Worm (Caenorhabditis elegans) whole organism, L3 larva: ENCODE data around the gene F37C4.6.

Experiments used
- R02D3.7 ChIP-seq: fragments of 150-350 bp; optimal IDR thresholded peaks from 2 replicates; lab custom pipeline; 2014; ENCODE audit warnings: missing biosample characterization, missing genetic modification characterization
- ama-1 ChIP-seq: fragments of 150-350 bp; optimal IDR thresholded peaks from 2 replicates; lab custom pipeline; 2018
- ceh-28 ChIP-seq: fragments of 150-350 bp; optimal IDR thresholded peaks from 2 replicates; lab custom pipeline; 2014; ENCODE audit warnings: missing biosample characterization, missing genetic modification reagents, missing genetic modification characterization
- ceh-82 ChIP-seq: fragments of 150-350 bp; optimal IDR thresholded peaks from 2 replicates; lab custom pipeline; 2014; ENCODE audit warnings: missing biosample characterization, missing genetic modification characterization
- daf-12 ChIP-seq: fragments of 150-350 bp; optimal IDR thresholded peaks from 2 replicates; lab custom pipeline; 2014; ENCODE audit warnings: missing biosample characterization, missing genetic modification reagents, missing genetic modification characterization
- egl-27 ChIP-seq: sonication (generic microtip); optimal IDR thresholded peaks from 4 replicates; lab custom pipeline; 2017; ENCODE audit warnings: missing biosample characterization, missing genetic modification reagents, missing genetic modification characterization
- egl-5 ChIP-seq: fragments of 150-350 bp; optimal IDR thresholded peaks from 2 replicates; lab custom pipeline; 2017; ENCODE audit warnings: missing biosample characterization, missing genetic modification reagents, missing genetic modification characterization, inconsistent platforms
- elt-2 ChIP-seq: sonication (generic microtip); optimal IDR thresholded peaks from 2 replicates; lab custom pipeline; 2016; ENCODE audit warnings: missing genetic modification reagents, mild to moderate bottlenecking, missing genetic modification characterization, missing compliant biosample characterization
- elt-3 ChIP-seq, 3 experiments: fragments of 150-350 bp in 1 of 3; sonication (generic microtip) in 2 of 3; optimal IDR thresholded peaks; 2 replicates in 2 of 3; 4 replicates in 1 of 3; lab custom pipeline; 2014 to 2017; ENCODE audit warnings: missing biosample characterization in 3 of 3, missing genetic modification characterization in 3 of 3
- eor-1 ChIP-seq, 2 experiments: fragments of 150-350 bp; optimal IDR thresholded peaks; 2 replicates each; lab custom pipeline; 2014 to 2018; ENCODE audit warnings: missing biosample characterization in 2 of 2, missing genetic modification characterization in 2 of 2
- fkh-10 ChIP-seq: sonication (generic microtip); optimal IDR thresholded peaks from 2 replicates; lab custom pipeline; 2017; ENCODE audit warnings: missing biosample characterization, missing genetic modification reagents, missing genetic modification characterization
- fkh-2 ChIP-seq: fragments of 150-350 bp; optimal IDR thresholded peaks from 2 replicates; lab custom pipeline; 2014; ENCODE audit warnings: missing biosample characterization, missing genetic modification reagents, missing genetic modification characterization
- fos-1 ChIP-seq: fragments of 150-350 bp; optimal IDR thresholded peaks from 2 replicates; lab custom pipeline; 2014; ENCODE audit warnings: missing biosample characterization, missing genetic modification characterization
- hmg-11 ChIP-seq: sonication (generic microtip); optimal IDR thresholded peaks from 2 replicates; lab custom pipeline; 2016; ENCODE audit warnings: missing genetic modification characterization, missing compliant biosample characterization
- jun-1 ChIP-seq: fragments of 150-350 bp; optimal IDR thresholded peaks from 2 replicates; lab custom pipeline; 2014; ENCODE audit warnings: missing biosample characterization, missing genetic modification reagents, missing genetic modification characterization
- lin-15B ChIP-seq: fragments of 150-350 bp; optimal IDR thresholded peaks from 2 replicates; lab custom pipeline; 2014; ENCODE audit warnings: missing biosample characterization, missing genetic modification characterization
- lin-39 ChIP-seq: fragments of 150-350 bp; optimal IDR thresholded peaks from 2 replicates; lab custom pipeline; 2018; ENCODE audit warnings: missing biosample characterization, missing genetic modification reagents, missing genetic modification characterization
- mdl-1 ChIP-seq: fragments of 150-350 bp; optimal IDR thresholded peaks from 2 replicates; lab custom pipeline; 2014; ENCODE audit warnings: missing biosample characterization, missing genetic modification characterization
- mml-1 ChIP-seq: fragments of 150-350 bp; sonication (generic microtip); optimal IDR thresholded peaks from 3 replicates; lab custom pipeline; 2014; ENCODE audit warnings: missing biosample characterization, missing genetic modification characterization
- nfya-1 ChIP-seq: sonication (generic microtip); optimal IDR thresholded peaks from 2 replicates; lab custom pipeline; 2017; ENCODE audit warnings: missing genetic modification characterization, mild to moderate bottlenecking, missing compliant biosample characterization, antibody characterized with exemption, moderate library complexity; ENCODE audit not compliant: insufficient read depth
- nhr-23 ChIP-seq: fragments of 150-350 bp; optimal IDR thresholded peaks from 2 replicates; lab custom pipeline; 2014; ENCODE audit warnings: missing biosample characterization, missing genetic modification reagents, missing genetic modification characterization
- nhr-237 ChIP-seq: fragments of 150-350 bp; optimal IDR thresholded peaks from 2 replicates; lab custom pipeline; 2014; ENCODE audit warnings: missing biosample characterization, missing genetic modification characterization
- nhr-25 ChIP-seq: sonication (generic microtip); optimal IDR thresholded peaks from 2 replicates; lab custom pipeline; 2017; ENCODE audit warnings: missing biosample characterization, missing genetic modification characterization
- nhr-28 ChIP-seq: fragments of 150-350 bp; optimal IDR thresholded peaks from 2 replicates; lab custom pipeline; 2014; ENCODE audit warnings: missing biosample characterization, missing genetic modification characterization
- nhr-43 ChIP-seq: sonication (generic microtip); optimal IDR thresholded peaks from 2 replicates; lab custom pipeline; 2016; ENCODE audit warnings: mild to moderate bottlenecking, missing genetic modification characterization, missing compliant biosample characterization; ENCODE audit not compliant: poor library complexity, severe bottlenecking
- nhr-67 ChIP-seq: fragments of 150-350 bp; optimal IDR thresholded peaks from 2 replicates; lab custom pipeline; 2014; ENCODE audit warnings: missing biosample characterization, missing genetic modification characterization
- pha-4 ChIP-seq: fragments of 150-350 bp; optimal IDR thresholded peaks from 2 replicates; lab custom pipeline; 2014; ENCODE audit warnings: missing biosample characterization, missing genetic modification reagents, missing genetic modification characterization
- pqm-1 ChIP-seq: fragments of 150-350 bp; optimal IDR thresholded peaks from 2 replicates; lab custom pipeline; 2017; ENCODE audit warnings: missing biosample characterization, missing genetic modification characterization, inconsistent platforms
- sea-2 ChIP-seq: fragments of 150-350 bp; sonication (generic microtip); optimal IDR thresholded peaks from 4 replicates; lab custom pipeline; 2014; ENCODE audit warnings: missing biosample characterization, missing genetic modification reagents, missing genetic modification characterization
- skn-1 ChIP-seq: fragments of 150-350 bp; optimal IDR thresholded peaks from 2 replicates; lab custom pipeline; 2014; ENCODE audit warnings: missing biosample characterization, missing genetic modification characterization
- snpc-4 ChIP-seq: fragments of 150-350 bp; optimal IDR thresholded peaks from 2 replicates; lab custom pipeline; 2014; ENCODE audit warnings: missing biosample characterization, missing genetic modification characterization
- tbx-2 ChIP-seq: sonication (generic microtip); optimal IDR thresholded peaks from 2 replicates; lab custom pipeline; 2016; ENCODE audit warnings: mild to moderate bottlenecking, missing genetic modification characterization, missing compliant biosample characterization
- unc-39 ChIP-seq: sonication (generic microtip); optimal IDR thresholded peaks from 4 replicates; lab custom pipeline; 2017; ENCODE audit warnings: missing biosample characterization, missing genetic modification characterization
- zag-1 ChIP-seq: fragments of 150-350 bp; optimal IDR thresholded peaks from 2 replicates; lab custom pipeline; 2014; ENCODE audit warnings: missing biosample characterization, missing genetic modification characterization
- ztf-11 ChIP-seq: fragments of 150-350 bp; optimal IDR thresholded peaks from 2 replicates; lab custom pipeline; 2014; ENCODE audit warnings: missing biosample characterization, missing genetic modification characterization

Gene F37C4.6

DNA sequence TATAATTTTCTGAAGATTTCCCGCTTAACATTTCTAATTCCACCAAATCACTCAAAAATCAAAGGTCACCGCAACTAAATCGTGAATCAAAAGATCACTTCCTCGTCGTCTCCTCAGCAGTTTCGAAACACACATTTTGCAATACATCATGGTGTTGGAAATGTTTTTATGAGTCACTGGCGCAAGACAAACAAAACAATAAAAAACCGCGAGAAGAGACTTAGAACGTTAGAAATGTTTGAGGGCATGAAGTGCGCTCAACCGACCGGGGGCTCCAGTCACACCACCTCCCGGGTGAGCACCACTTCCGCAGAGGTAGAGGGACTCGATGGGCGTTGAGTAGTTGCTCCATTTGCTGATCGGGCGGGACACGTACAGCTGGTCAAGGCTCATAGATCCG is 2.9 kb downstream of the F37C4.6 start:
- peak; percentile 22 for TF ChIP-seq snpc-4 (tag; lab: Kevin White, UChicago)
- no peak for TF ChIP-seq R02D3.7 (tag; lab: Kevin White, UChicago)
- peak; percentile 31 for TF ChIP-seq pqm-1
- peak; percentile 66 for TF ChIP-seq fos-1 (tag; lab: Kevin White, UChicago)
- no peak for TF ChIP-seq tbx-2 (tag; lab: Kevin White, UChicago)
- TF ChIP-seq lin-39 = peak; percentile 66
- TF ChIP-seq egl-5 (tag; lab: Kevin White, UChicago) = peak; percentile 100
- no peak for TF ChIP-seq nhr-43 (tag; lab: Kevin White, UChicago)
- peak; percentile 12 for TF ChIP-seq nfya-1
- TF ChIP-seq ztf-11 = no peak
- TF ChIP-seq lin-15B (tag; lab: Kevin White, UChicago) = peak; percentile 30
- TF ChIP-seq daf-12 (tag; lab: Kevin White, UChicago) = no peak
- peak; percentile 31 for TF ChIP-seq nhr-23 (tag; lab: Kevin White, UChicago)
- peak; percentile 85 for TF ChIP-seq jun-1 (tag; lab: Kevin White, UChicago)
- peak; percentile 80 for TF ChIP-seq pha-4
- peak; percentile 19 for TF ChIP-seq elt-2 (tag; lab: Kevin White, UChicago)
- peak; percentile 63 for TF ChIP-seq egl-27 (tag; lab: Kevin White, UChicago)

- TF ChIP-seq unc-39 (tag; lab: Kevin White, UChicago) (no peak), eor-1 (tag; optimal IDR thresholded peaks at IDR 0.05; lab: Kevin White, UChicago) (no peak), skn-1 (tag; lab: Kevin White, UChicago) (peak; percentile 1), nhr-67 (tag; lab: Kevin White, UChicago) (no peak), nfya-1 (peak; percentile 58), pqm-1 (no peak), sea-2 (GFP tag; lab: Kevin White, UChicago) (no peak), fkh-2 (tag; lab: Kevin White, UChicago) (no peak), elt-2 (tag; lab: Kevin White, UChicago) (peak; percentile 55), pha-4 (peak; percentile 44), nhr-43 (tag; lab: Kevin White, UChicago) (no peak), lin-15B (tag; lab: Kevin White, UChicago) (peak; percentile 37), fkh-10 (GFP tag; lab: Kevin White, UChicago) (no peak), ceh-82 (tag; lab: Kevin White, UChicago) (peak; percentile 8), mml-1 (no peak), elt-3 (tag; optimal IDR thresholded peaks at IDR 0.05; lab: Kevin White, UChicago) (no peak), jun-1 (tag; lab: Kevin White, UChicago) (peak; percentile 14), fos-1 (tag; lab: Kevin White, UChicago) (peak; percentile 23), ama-1 (peak; percentile 89), egl-5 (tag; lab: Kevin White, UChicago) (no peak), mdl-1 (tag; lab: Kevin White, UChicago) (no peak), nhr-28 (tag; lab: Kevin White, UChicago) (no peak), nhr-25 (tag; lab: Kevin White, UChicago) (peak; percentile 50), snpc-4 (tag; lab: Kevin White, UChicago) (no peak), hmg-11 (tag; lab: Kevin White, UChicago) (peak; percentile 19)
Measured at ce11 chrIV:3874417-3874816, 3.7 kb downstream of the F37C4.6 start.

- no peak for TF ChIP-seq fos-1 (tag; lab: Kevin White, UChicago)
Measured at ce11 chrIV:3873706-3874105, 4.4 kb downstream of the F37C4.6 start, which contains the start of gene F37C4.5. Gene F37C4.5, minus strand, starts transcription at chrIV:3873806.

ce11 chrIV:3873195-3873594 is 4.9 kb downstream of the F37C4.6 start:
- TF ChIP-seq ceh-82 (tag; lab: Kevin White, UChicago) = no peak
- peak; percentile 9 for TF ChIP-seq nhr-25 (tag; lab: Kevin White, UChicago)
- peak; percentile 31 for TF ChIP-seq pha-4
- TF ChIP-seq nhr-67 (tag; lab: Kevin White, UChicago) = no peak
- no peak for TF ChIP-seq nhr-28 (tag; lab: Kevin White, UChicago)
- no peak for TF ChIP-seq nhr-237 (tag; lab: Kevin White, UChicago)

DNA sequence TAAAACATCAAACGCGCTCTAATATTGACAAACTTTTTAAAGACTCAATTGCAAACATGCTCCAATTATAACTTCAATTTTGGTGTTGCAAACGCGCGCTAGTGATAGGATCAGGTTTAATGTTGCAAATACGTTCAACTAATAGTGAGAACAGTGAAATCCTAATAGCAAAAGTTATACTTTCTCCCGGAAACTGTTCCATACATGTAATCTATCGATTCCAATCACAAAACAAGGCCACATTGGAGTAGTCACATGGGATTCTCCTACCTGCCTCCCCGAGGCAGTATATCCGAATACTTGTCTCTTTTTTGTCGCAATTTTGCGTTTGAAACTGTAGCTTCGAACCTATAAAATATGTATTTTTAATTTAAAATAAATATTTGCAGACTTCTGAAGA is 8.3 kb downstream of the F37C4.6 start:
- TF ChIP-seq sea-2 (GFP tag; lab: Kevin White, UChicago) (no peak), ceh-28 (no peak), zag-1 (tag; lab: Kevin White, UChicago) (no peak), ztf-11 (no peak), eor-1 (tag; optimal IDR thresholded peaks at IDR 0.05; lab: Kevin White, UChicago) (no peak), nhr-237 (tag; lab: Kevin White, UChicago) (no peak), nhr-28 (tag; lab: Kevin White, UChicago) (no peak), egl-5 (tag; lab: Kevin White, UChicago) (no peak), fkh-10 (GFP tag; lab: Kevin White, UChicago) (no peak)
